Fruit fly (Drosophila melanogaster): ENCODE measurements around the gene Grp170.

Gene Grp170

DNA sequence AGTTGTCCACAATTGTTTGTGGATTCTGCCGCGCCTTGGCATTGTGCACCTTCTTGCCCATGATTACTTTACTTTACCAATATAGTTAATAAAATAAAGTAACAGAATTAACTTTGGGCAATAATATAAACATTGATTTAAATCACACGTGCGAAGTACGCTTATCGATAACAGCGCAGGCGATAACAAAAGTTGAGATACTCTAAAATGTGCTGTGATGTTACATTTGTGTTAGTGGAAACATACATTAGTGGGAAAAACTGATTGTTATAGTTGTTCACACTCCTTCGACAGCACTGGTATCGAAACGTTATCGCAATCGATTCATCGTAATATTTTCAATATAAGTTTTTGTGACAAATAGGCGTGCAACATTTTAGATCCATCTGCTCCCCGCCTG, 33.0 kb downstream of the Grp170 start, which contains the start of gene kz (continued):
- TF ChIP-seq CG13624 (GFP tag; optimal IDR thresholded peaks at IDR 0.05) (no peak), pzg (GFP tag; optimal IDR thresholded peaks at IDR 0.05) (peak; percentile 88), disco-r (GFP tag; optimal IDR thresholded peaks at IDR 0.05) (no peak), CG32767 (GFP tag; IDR thresholded peaks at IDR 0.05) (no peak), CG4820 (GFP tag; optimal IDR thresholded peaks at IDR 0.05) (no peak), ftz-f1 (GFP tag; optimal IDR thresholded peaks at IDR 0.05) (no peak), CG12391 (tag; optimal IDR thresholded peaks at IDR 0.05) (no peak), croc (GFP tag; conservative IDR thresholded peaks at IDR 0.05) (no peak), phol (tag; optimal IDR thresholded peaks at IDR 0.05) (peak; percentile 34), psq (GFP tag; optimal IDR thresholded peaks at IDR 0.05) (no peak), Xrp1 (GFP tag; IDR thresholded peaks at IDR 0.05) (no peak), CG7839 (tag; optimal IDR thresholded peaks at IDR 0.05) (no peak), Fer1 (GFP tag; optimal IDR thresholded peaks at IDR 0.05) (no peak), otp (GFP tag; IDR thresholded peaks at IDR 0.05) (no peak), CG4360 (GFP tag; IDR thresholded peaks at IDR 0.05) (no peak), Vsx1 (GFP tag; optimal IDR thresholded peaks at IDR 0.05) (no peak), MBD-R2 (GFP tag; IDR thresholded peaks at IDR 0.05) (peak; percentile 93), Mad (GFP tag; optimal IDR thresholded peaks at IDR 0.05) (no peak), Sry-β (GFP tag; optimal IDR thresholded peaks at IDR 0.05) (no peak), sens (GFP tag) (peak; percentile 64), pros (GFP tag; optimal IDR thresholded peaks at IDR 0.05) (no peak), emc (GFP tag; optimal IDR thresholded peaks at IDR 0.05) (no peak), CG1602 (GFP tag; optimal IDR thresholded peaks at IDR 0.05) (no peak), pum (GFP tag; optimal IDR thresholded peaks at IDR 0.05) (no peak), Atf-2 (GFP tag; optimal IDR thresholded peaks at IDR 0.05) (no peak), CG11560 (tag; IDR thresholded peaks at IDR 0.05) (no peak), en (GFP tag; optimal IDR thresholded peaks at IDR 0.05) (no peak), corto (GFP tag; optimal IDR thresholded peaks at IDR 0.05) (no peak), CG12744 (GFP tag; optimal IDR thresholded peaks at IDR 0.05) (no peak), CoRest (tag; optimal IDR thresholded peaks at IDR 0.05) (no peak), jigr1 (GFP tag; IDR thresholded peaks at IDR 0.05) (no peak), pho (GFP tag; optimal IDR thresholded peaks at IDR 0.05) (no peak), CG17802 (tag; optimal IDR thresholded peaks at IDR 0.05) (peak; percentile 91), Hr39 (optimal IDR thresholded peaks at IDR 0.05) (no peak), CG17186 (GFP tag; optimal IDR thresholded peaks at IDR 0.05) (peak; percentile 50), CG6854 (GFP tag; optimal IDR thresholded peaks at IDR 0.05) (no peak), klu (GFP tag; IDR thresholded peaks at IDR 0.05) (no peak), HLH3B (GFP tag; IDR thresholded peaks at IDR 0.05) (no peak), da (GFP tag; optimal IDR thresholded peaks at IDR 0.05) (no peak), onecut (GFP tag; IDR thresholded peaks at IDR 0.05) (no peak), Bdp1 (GFP tag; optimal IDR thresholded peaks at IDR 0.05) (no peak), CG17361 (GFP tag; IDR thresholded peaks at IDR 0.05) (no peak), bbx (GFP tag; IDR thresholded peaks at IDR 0.05; ENCODE audit: partially characterized antibody) (peak; percentile 94), yki (optimal IDR thresholded peaks at IDR 0.05) (no peak), br (optimal IDR thresholded peaks at IDR 0.05) (no peak), dm (GFP tag; optimal IDR thresholded peaks at IDR 0.05) (peak; percentile 92), CG9876 (GFP tag; optimal IDR thresholded peaks at IDR 0.05) (no peak), twi (tag; optimal IDR thresholded peaks at IDR 0.05) (no peak), zen (tag; optimal IDR thresholded peaks at IDR 0.05) (peak; percentile 2), CG12299 (tag; optimal IDR thresholded peaks at IDR 0.05) (no peak), CG12769 (tag; optimal IDR thresholded peaks at IDR 0.05) (no peak), trem (tag; optimal IDR thresholded peaks at IDR 0.05) (no peak), B-H2 (GFP tag; optimal IDR thresholded peaks at IDR 0.05) (no peak), mirr (GFP tag; optimal IDR thresholded peaks at IDR 0.05) (no peak)

All from whole organism, embryonic.